Worm (Caenorhabditis elegans) whole organism, early embryonic: ENCODE data around the gene T16G1.13.
A peak's percentile ranks its signal among the peaks of the same experiment; 100 is the strongest.

ENCODE experiments used
- B0310.2 ChIP-seq: sonication (generic microtip); optimal IDR thresholded peaks from 2 replicates; lab custom pipeline; 2016; ENCODE audit warnings: mild to moderate bottlenecking, missing genetic modification characterization, missing compliant biosample characterization
- F13C5.2 ChIP-seq: sonication (generic microtip); optimal IDR thresholded peaks from 2 replicates; lab custom pipeline; 2017; ENCODE audit warnings: mild to moderate bottlenecking, missing genetic modification characterization, inconsistent platforms, missing compliant biosample characterization
- aly-1 ChIP-seq: sonication (generic microtip); optimal IDR thresholded peaks from 2 replicates; lab custom pipeline; 2016; ENCODE audit warnings: missing genetic modification characterization, missing compliant biosample characterization
- ama-1 ChIP-seq: fragments of 150-350 bp; optimal IDR thresholded peaks from 2 replicates; lab custom pipeline; 2014
- ceh-13 ChIP-seq: fragments of 200-800 bp; sonication (Bioruptor generic); optimal IDR thresholded peaks from 2 replicates; lab custom pipeline; 2018; ENCODE audit warnings: mild to moderate bottlenecking, missing genetic modification characterization, missing compliant biosample characterization
- ceh-36 ChIP-seq: sonication (generic microtip); optimal IDR thresholded peaks from 2 replicates; lab custom pipeline; 2016; ENCODE audit warnings: missing genetic modification characterization, inconsistent platforms, missing compliant biosample characterization
- ets-7 ChIP-seq: sonication (generic microtip); optimal IDR thresholded peaks from 2 replicates; lab custom pipeline; 2016; ENCODE audit warnings: missing genotype, missing genetic modification characterization, missing compliant biosample characterization
- flt-1 ChIP-seq: fragments of 200-800 bp; sonication (Bioruptor generic); IDR thresholded peaks from 2 replicates; pipeline ENCODE4 v1.3.6; 2022; ENCODE audit warnings: missing genetic modification characterization, missing compliant biosample characterization
- hmbx-1 ChIP-seq: sonication (generic microtip); optimal IDR thresholded peaks from 2 replicates; lab custom pipeline; 2016; ENCODE audit warnings: mild to moderate bottlenecking, missing genetic modification characterization, missing compliant biosample characterization
- hmg-4 ChIP-seq: fragments of 200-800 bp; sonication (Bioruptor generic); optimal IDR thresholded peaks from 2 replicates; lab custom pipeline; 2018; ENCODE audit warnings: mild to moderate bottlenecking, missing genetic modification characterization, missing compliant biosample characterization
- hnd-1 ChIP-seq: sonication (generic microtip); optimal IDR thresholded peaks from 2 replicates; lab custom pipeline; 2016; ENCODE audit warnings: missing genetic modification characterization, missing compliant biosample characterization
- pes-1 ChIP-seq: fragments of 200-800 bp; sonication (Bioruptor generic); IDR thresholded peaks from 2 replicates; pipeline ENCODE4 v1.3.6; 2022; ENCODE audit warnings: missing genetic modification reagents, missing genetic modification characterization, missing compliant biosample characterization
- scrt-1 ChIP-seq: fragments of 200-800 bp; sonication (Bioruptor generic); IDR thresholded peaks from 2 replicates; pipeline ENCODE4 v1.3.6; 2022; ENCODE audit warnings: missing genetic modification characterization, missing compliant biosample characterization
- sea-1 ChIP-seq: fragments of 200-800 bp; sonication (Bioruptor generic); conservative IDR thresholded peaks from 2 replicates; pipeline ENCODE4 v1.3.6; 2022; ENCODE audit warnings: missing genetic modification characterization, missing compliant biosample characterization
- tbx-11 ChIP-seq: fragments of 200-800 bp; sonication (Bioruptor generic); IDR thresholded peaks from 2 replicates; pipeline ENCODE4 v1.3.6; 2022; ENCODE audit warnings: missing genetic modification characterization, missing compliant biosample characterization
- tbx-37 ChIP-seq: fragments of 200-800 bp; sonication (Bioruptor generic); conservative IDR thresholded peaks from 2 replicates; pipeline ENCODE4 v1.3.6; 2022; ENCODE audit warnings: missing genetic modification reagents, missing genetic modification characterization, missing compliant biosample characterization
- tra-4 ChIP-seq: sonication (generic microtip); optimal IDR thresholded peaks from 2 replicates; lab custom pipeline; 2017; ENCODE audit warnings: missing genetic modification characterization, missing compliant biosample characterization

Gene T16G1.13

ce11 chrV:12949607-12950006, at the start of gene T16G1.13:
TSS of gene T16G1.13 (plus strand) at chrV:12949907.
- TF ChIP-seq tbx-11 (GFP tag; lab: Robert Waterston, UW) (no peak), ceh-13 (GFP tag; lab: Kevin White, UChicago) (no peak), hmbx-1 (tag; lab: Kevin White, UChicago) (no peak), aly-1 (tag; lab: Kevin White, UChicago) (no peak)

DNA sequence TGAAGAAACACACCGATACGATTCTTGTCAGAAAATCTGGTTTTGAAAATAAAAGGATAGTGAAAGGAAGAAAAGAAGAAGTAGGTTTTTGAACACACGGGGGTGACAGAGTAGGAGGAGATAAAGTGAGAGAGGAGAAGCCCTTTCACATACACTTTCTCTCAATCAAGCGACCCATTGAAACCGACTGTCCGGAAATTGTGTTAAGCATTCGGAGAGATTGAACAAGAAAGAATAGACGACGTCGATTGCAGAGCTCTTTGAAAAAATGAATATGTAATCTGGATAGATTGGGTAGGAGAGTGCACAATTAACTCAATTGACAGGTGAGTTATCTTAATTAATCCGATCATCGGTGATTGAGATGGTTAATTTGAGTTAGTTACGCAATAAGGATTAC, 48.4 kb upstream of the T16G1.13 start:
- no peak for TF ChIP-seq pes-1 (GFP tag; lab: Robert Waterston, UW)
- TF ChIP-seq tbx-37 (GFP tag; lab: Robert Waterston, UW): no peak
- TF ChIP-seq ets-7: no peak
- no peak for TF ChIP-seq aly-1 (tag; lab: Kevin White, UChicago)
- no peak for TF ChIP-seq F13C5.2 (tag; lab: Kevin White, UChicago)
- no peak for TF ChIP-seq sea-1 (GFP tag; lab: Robert Waterston, UW)
- TF ChIP-seq B0310.2 (tag; lab: Kevin White, UChicago): no peak
- TF ChIP-seq hmbx-1 (tag; lab: Kevin White, UChicago): no peak
- TF ChIP-seq hnd-1 (tag; lab: Kevin White, UChicago): no peak
- no peak for TF ChIP-seq hmg-4 (GFP tag; lab: Kevin White, UChicago)
- TF ChIP-seq ama-1: no peak
- no peak for TF ChIP-seq ceh-13 (GFP tag; lab: Kevin White, UChicago)
- no peak for TF ChIP-seq flt-1 (GFP tag; lab: Robert Waterston, UW)
- no peak for TF ChIP-seq scrt-1 (GFP tag; lab: Robert Waterston, UW)
- TF ChIP-seq tra-4: no peak
- TF ChIP-seq ceh-36 (tag; lab: Kevin White, UChicago): no peak

DNA sequence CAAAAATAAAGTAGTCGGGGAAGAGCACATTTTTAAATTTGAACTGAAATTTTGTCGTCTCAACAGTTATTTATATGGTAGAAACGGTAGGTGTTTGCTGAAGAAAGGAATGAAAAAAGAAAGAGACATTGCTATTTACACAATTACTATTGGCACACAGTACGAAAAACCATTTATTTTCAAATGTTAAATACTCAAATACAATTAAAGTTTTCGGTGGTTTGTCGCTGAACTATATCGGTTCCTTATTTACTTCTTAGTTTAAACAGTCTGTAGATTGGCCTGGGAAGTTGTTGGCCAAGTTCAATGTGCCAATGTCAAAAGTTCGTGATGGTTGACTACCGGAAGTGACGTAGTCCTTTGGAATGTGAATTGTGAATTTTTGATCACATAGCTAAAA, 45.7 kb upstream of the T16G1.13 start, which contains the start of gene ttr-27:
TSS of gene ttr-27 (minus strand) at position 45 of the 400 bp plus-strand sequence.
- TF ChIP-seq scrt-1 (GFP tag; lab: Robert Waterston, UW) (no peak), tbx-11 (GFP tag; lab: Robert Waterston, UW) (no peak), hmg-4 (GFP tag; lab: Kevin White, UChicago) (no peak), sea-1 (GFP tag; lab: Robert Waterston, UW) (no peak), aly-1 (tag; lab: Kevin White, UChicago) (no peak), ceh-13 (GFP tag; lab: Kevin White, UChicago) (no peak), hmbx-1 (tag; lab: Kevin White, UChicago) (no peak), ets-7 (no peak), tbx-37 (GFP tag; lab: Robert Waterston, UW) (no peak), flt-1 (GFP tag; lab: Robert Waterston, UW) (no peak), F13C5.2 (tag; lab: Kevin White, UChicago) (no peak), ama-1 (no peak), ceh-36 (tag; lab: Kevin White, UChicago) (no peak), tra-4 (no peak), hnd-1 (tag; lab: Kevin White, UChicago) (no peak), pes-1 (GFP tag; lab: Robert Waterston, UW) (no peak), B0310.2 (tag; lab: Kevin White, UChicago) (no peak)

- TF ChIP-seq flt-1 (GFP tag; lab: Robert Waterston, UW): no peak
- TF ChIP-seq hnd-1 (tag; lab: Kevin White, UChicago): no peak
Measured at ce11 chrV:12905074-12905473, 44.6 kb upstream of the T16G1.13 start, which contains the start of gene ttr-28. TSS of gene ttr-28 (minus strand) at chrV:12905174.

- no peak for TF ChIP-seq sea-1 (GFP tag; lab: Robert Waterston, UW)
- TF ChIP-seq B0310.2 (tag; lab: Kevin White, UChicago): no peak
- TF ChIP-seq tbx-11 (GFP tag; lab: Robert Waterston, UW): no peak
Measured at ce11 chrV:12906732-12907131, 43.0 kb upstream of the T16G1.13 start, which contains the start of gene ttr-29. TSS of gene ttr-29 (minus strand) at chrV:12906832.

DNA sequence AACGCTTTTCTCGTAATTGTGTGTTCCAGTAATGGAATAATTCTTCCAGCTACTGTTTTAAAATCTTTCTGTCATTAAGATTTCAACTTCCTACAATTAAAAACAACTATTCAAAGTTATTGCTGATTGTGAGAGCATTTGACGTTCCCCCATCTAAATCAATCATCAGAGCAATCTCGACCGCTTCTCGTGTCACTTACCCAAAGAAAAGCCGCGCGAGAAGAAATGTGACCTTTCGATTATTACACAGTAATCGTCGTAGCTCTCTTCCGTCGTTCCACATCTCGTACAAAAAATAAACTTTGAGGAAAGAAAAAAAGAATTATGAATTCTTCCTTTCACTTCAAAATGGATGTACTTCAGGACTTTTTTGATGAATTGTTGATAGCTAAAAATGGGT, 42.3 kb upstream of the T16G1.13 start:
- TF ChIP-seq aly-1 (tag; lab: Kevin White, UChicago) (no peak), ama-1 (no peak), hnd-1 (tag; lab: Kevin White, UChicago) (no peak), ceh-36 (tag; lab: Kevin White, UChicago) (no peak), F13C5.2 (tag; lab: Kevin White, UChicago) (no peak), flt-1 (GFP tag; lab: Robert Waterston, UW) (no peak), ets-7 (no peak), hmg-4 (GFP tag; lab: Kevin White, UChicago) (no peak), pes-1 (GFP tag; lab: Robert Waterston, UW) (no peak), sea-1 (GFP tag; lab: Robert Waterston, UW) (no peak), tra-4 (no peak), ceh-13 (GFP tag; lab: Kevin White, UChicago) (no peak), B0310.2 (tag; lab: Kevin White, UChicago) (no peak)

- TF ChIP-seq hmg-4 (GFP tag; lab: Kevin White, UChicago) (peak; percentile 8), hnd-1 (tag; lab: Kevin White, UChicago) (no peak), sea-1 (GFP tag; lab: Robert Waterston, UW) (no peak)
Measured at ce11 chrV:12908614-12909013, 41.1 kb upstream of the T16G1.13 start.

ce11 chrV:12909544-12910157, 40.1 kb upstream of the T16G1.13 start, which contains the start of gene nid-1:
TSS of gene nid-1 (plus strand) at chrV:12910107.
- TF ChIP-seq flt-1 (GFP tag; lab: Robert Waterston, UW): no peak
- no peak for TF ChIP-seq ama-1
- TF ChIP-seq pes-1 (GFP tag; lab: Robert Waterston, UW): no peak
- TF ChIP-seq tbx-37 (GFP tag; lab: Robert Waterston, UW): no peak
- no peak for TF ChIP-seq B0310.2 (tag; lab: Kevin White, UChicago)
- no peak for TF ChIP-seq hnd-1 (tag; lab: Kevin White, UChicago)
- no peak for TF ChIP-seq hmbx-1 (tag; lab: Kevin White, UChicago)
- no peak for TF ChIP-seq hmg-4 (GFP tag; lab: Kevin White, UChicago)
- no peak for TF ChIP-seq tra-4
- no peak for TF ChIP-seq F13C5.2 (tag; lab: Kevin White, UChicago)
- TF ChIP-seq ceh-36 (tag; lab: Kevin White, UChicago): no peak
- no peak for TF ChIP-seq ets-7
- no peak for TF ChIP-seq aly-1 (tag; lab: Kevin White, UChicago)
- TF ChIP-seq scrt-1 (GFP tag; lab: Robert Waterston, UW): no peak
- no peak for TF ChIP-seq sea-1 (GFP tag; lab: Robert Waterston, UW)
- TF ChIP-seq tbx-11 (GFP tag; lab: Robert Waterston, UW): no peak
